Worm (Caenorhabditis elegans): ENCODE measurements around the gene srd-35.

DNA sequence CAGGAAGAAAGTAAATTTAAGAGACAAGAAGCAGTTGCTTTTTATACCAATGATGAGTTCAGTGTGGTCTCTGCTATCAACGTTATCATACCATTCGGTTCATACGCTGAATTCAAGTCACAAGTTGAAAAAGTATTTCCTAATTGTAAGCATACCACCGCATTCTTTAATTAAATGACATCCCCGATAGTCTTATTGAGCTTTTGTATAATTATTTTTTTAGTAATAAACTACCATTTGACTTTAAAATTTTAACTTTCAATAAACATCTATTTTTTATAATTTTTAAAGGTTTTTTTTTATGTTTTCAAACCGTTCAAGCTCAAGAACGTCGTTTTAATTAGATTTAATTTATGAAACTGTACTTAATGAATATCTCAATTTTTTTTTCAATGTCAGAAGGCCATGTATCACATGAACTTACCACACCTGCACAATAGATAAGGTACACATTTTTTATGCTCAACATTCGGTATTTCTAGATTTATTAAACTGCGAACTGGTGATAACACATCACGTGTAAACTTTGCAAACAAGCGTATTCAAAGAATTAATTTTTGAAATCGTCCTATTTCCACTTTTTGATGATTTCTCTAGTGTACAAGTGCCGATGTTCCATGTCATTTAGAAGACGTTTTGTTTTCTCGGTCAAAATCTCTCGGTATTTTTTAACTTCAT lies 22.2 kb upstream of the srd-35 start, which contains the start of gene T16G1.4:
- TF ChIP-seq nhr-237 (tag; optimal IDR thresholded peaks at IDR 0.05) (no peak), ztf-11 (tag; optimal IDR thresholded peaks at IDR 0.05) (no peak)
